Worm (Caenorhabditis elegans) whole organism, L4 larva: ENCODE data around the gene T07C12.10.

Experiments
- D1046.2 ChIP-seq: fragments of 200-800 bp; sonication (Bioruptor generic); IDR thresholded peaks from 2 replicates; pipeline ENCODE4 v1.3.6; 2022; ENCODE audit warnings: missing genetic modification characterization, missing compliant biosample characterization
- F37D6.2 ChIP-seq: sonication (generic microtip); optimal IDR thresholded peaks from 2 replicates; lab custom pipeline; 2016; ENCODE audit warnings: mild to moderate bottlenecking, missing genetic modification characterization, missing compliant biosample characterization
- F49E8.2 ChIP-seq: sonication (generic microtip); optimal IDR thresholded peaks from 2 replicates; lab custom pipeline; 2016; ENCODE audit warnings: missing compliant biosample characterization, mild to moderate bottlenecking, missing genetic modification characterization, borderline replicate concordance
- T20F7.1 ChIP-seq: fragments of 200-800 bp; sonication (Bioruptor generic); optimal IDR thresholded peaks from 2 replicates; lab custom pipeline; 2018; ENCODE audit warnings: mild to moderate bottlenecking, missing genetic modification characterization, missing compliant biosample characterization
- T26A8.4 ChIP-seq: fragments of 200-800 bp; sonication (Bioruptor generic); IDR thresholded peaks from 2 replicates; pipeline ENCODE4 v1.3.6; 2022; ENCODE audit warnings: missing genetic modification characterization, missing compliant biosample characterization
- Y48G9A.11 ChIP-seq: fragments of 200-800 bp; sonication (Bioruptor generic); IDR thresholded peaks from 2 replicates; pipeline ENCODE4 v1.3.6; 2022; ENCODE audit warnings: missing genetic modification reagents, missing genetic modification characterization, missing compliant biosample characterization
- Y5F2A.4 ChIP-seq: fragments of 200-800 bp; sonication (Bioruptor generic); optimal IDR thresholded peaks from 2 replicates; lab custom pipeline; 2018; ENCODE audit warnings: mild to moderate bottlenecking, missing genetic modification characterization, missing compliant biosample characterization
- Y75B8A.6 ChIP-seq: fragments of 200-800 bp; sonication (Bioruptor generic); IDR thresholded peaks from 2 replicates; pipeline ENCODE4 v1.3.6; 2022; ENCODE audit warnings: missing genetic modification reagents, missing genetic modification characterization, missing compliant biosample characterization
- aha-1 ChIP-seq: fragments of 150-350 bp; peaks from one replicate; lab custom pipeline; 2014; ENCODE audit warnings: missing biosample characterization, missing genetic modification characterization
- aly-2 ChIP-seq: sonication (generic microtip); optimal IDR thresholded peaks from 2 replicates; lab custom pipeline; 2018; ENCODE audit warnings: missing biosample characterization, missing genetic modification characterization
- ama-1 ChIP-seq: fragments of 150-350 bp; optimal IDR thresholded peaks from 2 replicates; lab custom pipeline; 2014; ENCODE audit warnings: inconsistent platforms, mixed read lengths
- ceh-20 ChIP-seq: fragments of 200-800 bp; sonication (Bioruptor generic); IDR thresholded peaks from 2 replicates; pipeline ENCODE4 v1.3.6; 2022; ENCODE audit warnings: missing genetic modification reagents, missing genetic modification characterization, missing compliant biosample characterization
- ceh-44 ChIP-seq: fragments of 200-800 bp; sonication (Bioruptor generic); IDR thresholded peaks from 2 replicates; pipeline ENCODE4 v1.3.6; 2022; ENCODE audit warnings: missing genetic modification reagents, missing genetic modification characterization, missing compliant biosample characterization
- ctbp-1 ChIP-seq: fragments of 200-800 bp; sonication (Bioruptor generic); IDR thresholded peaks from 2 replicates; pipeline ENCODE4 v1.3.6; 2022; ENCODE audit warnings: missing genetic modification reagents, missing genetic modification characterization, missing compliant biosample characterization
- daf-8 ChIP-seq: fragments of 200-800 bp; sonication (Bioruptor generic); IDR thresholded peaks from 2 replicates; pipeline ENCODE4 v1.3.6; 2022; ENCODE audit warnings: missing genetic modification characterization, missing compliant biosample characterization
- dmd-6 ChIP-seq: fragments of 200-800 bp; sonication (Bioruptor generic); IDR thresholded peaks from 2 replicates; pipeline ENCODE4 v1.3.6; 2022; ENCODE audit warnings: missing genetic modification reagents, missing genetic modification characterization, missing compliant biosample characterization
- hif-1 ChIP-seq, 2 experiments: sonication (generic microtip); optimal IDR thresholded peaks; 2 replicates each; lab custom pipeline; 2016 to 2017; ENCODE audit warnings: missing compliant biosample characterization in 2 of 2, missing genetic modification characterization in 2 of 2, missing genetic modification reagents in 2 of 2, missing genotype in 2 of 2, mild to moderate bottlenecking in 1 of 2
- hlh-11 ChIP-seq: fragments of 200-800 bp; sonication (Bioruptor generic); optimal IDR thresholded peaks from 2 replicates; lab custom pipeline; 2018; ENCODE audit warnings: mild to moderate bottlenecking, missing genetic modification characterization, missing compliant biosample characterization
- hlh-30 ChIP-seq: sonication (generic microtip); optimal IDR thresholded peaks from 2 replicates; lab custom pipeline; 2017; ENCODE audit warnings: antibody characterized with exemption, mild to moderate bottlenecking, missing genetic modification characterization, missing compliant biosample characterization; ENCODE audit not compliant: insufficient read depth
- jun-1 ChIP-seq: fragments of 150-350 bp; optimal IDR thresholded peaks from 2 replicates; lab custom pipeline; 2014; ENCODE audit warnings: missing biosample characterization, missing genetic modification reagents, missing genetic modification characterization
- lin-13 ChIP-seq: fragments of 150-350 bp; optimal IDR thresholded peaks from 2 replicates; lab custom pipeline; 2014; ENCODE audit warnings: missing biosample characterization, missing genetic modification reagents, missing genetic modification characterization
- lin-38 ChIP-seq: fragments of 200-800 bp; sonication (Bioruptor generic); IDR thresholded peaks from 2 replicates; pipeline ENCODE4 v1.3.6; 2022; ENCODE audit warnings: missing genetic modification reagents, missing genetic modification characterization, missing compliant biosample characterization
- mdl-1 ChIP-seq, 2 experiments: fragments of 150-350 bp in 1 of 2; sonication (generic microtip) in 1 of 2; optimal IDR thresholded peaks; 2 replicates each; lab custom pipeline; 2014 to 2017; ENCODE audit warnings: missing biosample characterization in 2 of 2, missing genetic modification characterization in 2 of 2
- mxl-2 ChIP-seq: fragments of 200-800 bp; sonication (Bioruptor generic); conservative IDR thresholded peaks from 2 replicates; pipeline ENCODE4 v1.3.6; 2022; ENCODE audit warnings: missing genetic modification reagents, missing genetic modification characterization, missing compliant biosample characterization
- mxl-3 ChIP-seq: fragments of 200-800 bp; sonication (Bioruptor generic); optimal IDR thresholded peaks from 2 replicates; lab custom pipeline; 2018; ENCODE audit warnings: mild to moderate bottlenecking, missing genetic modification characterization, missing compliant biosample characterization
- nhr-102 ChIP-seq: sonication (generic microtip); optimal IDR thresholded peaks from 2 replicates; lab custom pipeline; 2016; ENCODE audit warnings: mild to moderate bottlenecking, missing genetic modification characterization, moderate library complexity, missing compliant biosample characterization
- nhr-11 ChIP-seq: fragments of 150-350 bp; optimal IDR thresholded peaks from 2 replicates; lab custom pipeline; 2014; ENCODE audit warnings: missing biosample characterization, missing genetic modification characterization
- nhr-25 ChIP-seq: sonication (generic microtip); optimal IDR thresholded peaks from 2 replicates; lab custom pipeline; 2017; ENCODE audit warnings: missing genetic modification characterization, mild to moderate bottlenecking, missing compliant biosample characterization, antibody characterized with exemption, moderate library complexity, borderline replicate concordance; ENCODE audit not compliant: insufficient read depth
- nhr-28 ChIP-seq: fragments of 150-350 bp; optimal IDR thresholded peaks from 2 replicates; lab custom pipeline; 2014; ENCODE audit warnings: missing biosample characterization, missing genetic modification characterization
- nhr-48 ChIP-seq: sonication (generic microtip); optimal IDR thresholded peaks from 2 replicates; lab custom pipeline; 2016; ENCODE audit warnings: mild to moderate bottlenecking, missing genetic modification characterization, missing compliant biosample characterization
- nhr-76 ChIP-seq: fragments of 150-350 bp; optimal IDR thresholded peaks from 2 replicates; lab custom pipeline; 2014; ENCODE audit warnings: missing biosample characterization, missing genetic modification characterization
- pha-4 ChIP-seq, 2 experiments: fragments of 150-350 bp in 1 of 2; fragments of 200-800 bp in 1 of 2; sonication (Bioruptor generic) in 1 of 2; IDR thresholded peaks in 1 of 2; optimal IDR thresholded peaks in 1 of 2; 2 replicates each; pipeline versions ENCODE4 v1.3.6 to Lab custom; 2014 to 2022; ENCODE audit warnings: missing genetic modification characterization in 2 of 2, missing genetic modification reagents in 2 of 2, missing biosample characterization in 1 of 2, missing compliant biosample characterization in 1 of 2
- saeg-2 ChIP-seq: fragments of 200-800 bp; sonication (Bioruptor generic); IDR thresholded peaks from 2 replicates; pipeline ENCODE4 v1.3.6; 2022; ENCODE audit warnings: missing genetic modification reagents, missing genetic modification characterization, missing compliant biosample characterization
- skn-1 ChIP-seq: fragments of 150-350 bp; optimal IDR thresholded peaks from 2 replicates; lab custom pipeline; 2014; ENCODE audit warnings: missing biosample characterization, missing genetic modification characterization
- snpc-1.2 ChIP-seq: fragments of 200-800 bp; sonication (Bioruptor generic); IDR thresholded peaks from 2 replicates; pipeline ENCODE4 v1.3.6; 2022; ENCODE audit warnings: missing genetic modification reagents, missing genetic modification characterization, missing compliant biosample characterization
- tra-1 ChIP-seq: fragments of 200-800 bp; sonication (Bioruptor generic); IDR thresholded peaks from 2 replicates; pipeline ENCODE4 v1.3.6; 2022; ENCODE audit warnings: missing genetic modification reagents, missing genetic modification characterization, missing compliant biosample characterization
- unc-39 ChIP-seq: sonication (generic microtip); optimal IDR thresholded peaks from 2 replicates; lab custom pipeline; 2017; ENCODE audit warnings: missing biosample characterization, missing genetic modification characterization
- unc-62 ChIP-seq, 3 experiments: fragments of 150-350 bp in 1 of 3; sonication (generic microtip); optimal IDR thresholded peaks in 2 of 3; peaks in 1 of 3; 1 replicate in 1 of 3; 2 replicates in 2 of 3; lab custom pipeline; 2014 to 2017; ENCODE audit warnings: missing biosample characterization in 3 of 3, missing genetic modification characterization in 3 of 3, missing genetic modification reagents in 3 of 3, missing genotype in 1 of 3
- zag-1 ChIP-seq: fragments of 150-350 bp; optimal IDR thresholded peaks from 2 replicates; lab custom pipeline; 2014; ENCODE audit warnings: missing biosample characterization, missing genetic modification characterization

T07C12.10 gene

ce11 chrV:10003315-10003969 lies 43.2 kb upstream of the T07C12.10 start (continued):
- TF ChIP-seq hif-1 (tag; optimal IDR thresholded peaks at IDR 0.05; lab: Kevin White, UChicago) (peak in 1 of 2 experiments; percentile 62), mdl-1 (tag; optimal IDR thresholded peaks at IDR 0.05; lab: Kevin White, UChicago) (peak in 1 of 2 experiments; percentile 41), nhr-102 (peak; percentile 18), Y5F2A.4 (GFP tag; lab: Kevin White, UChicago) (no peak), F49E8.2 (no peak), lin-13 (GFP tag; lab: Kevin White, UChicago) (peak; percentile 8), ama-1 (lab: Kevin White, UChicago) (no peak), hlh-30 (tag; lab: Kevin White, UChicago) (peak; percentile 31), T20F7.1 (peak; percentile 56), hlh-11 (tag; lab: Kevin White, UChicago) (peak; percentile 75), dmd-6 (GFP tag; lab: Robert Waterston, UW) (peak; percentile 72)

DNA sequence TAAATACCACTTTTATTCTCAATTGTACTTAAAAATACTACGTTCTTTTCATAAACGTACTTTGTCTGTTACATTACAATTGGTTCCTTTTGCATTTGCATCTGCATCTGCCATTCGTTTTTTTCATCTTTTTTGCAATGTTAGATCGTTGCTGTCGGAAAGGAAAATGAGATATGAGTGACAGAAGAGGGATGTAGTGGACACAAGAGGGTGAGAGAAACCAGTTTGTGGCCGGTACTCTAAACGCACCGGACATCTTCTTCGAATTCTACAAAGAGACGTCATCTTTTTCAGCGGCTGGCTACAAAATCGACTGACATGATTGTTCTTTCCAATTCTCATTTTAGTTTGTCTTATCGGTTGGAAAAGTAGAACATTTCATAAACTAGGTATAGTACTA lies 42.4 kb upstream of the T07C12.10 start:
- TF ChIP-seq aha-1: peak; percentile 48
- no peak for TF ChIP-seq D1046.2 (GFP tag; lab: Robert Waterston, UW)
- TF ChIP-seq Y48G9A.11: no peak
- peak in 1 of 2 experiments; percentile 41 for TF ChIP-seq mdl-1 (tag; optimal IDR thresholded peaks at IDR 0.05; lab: Kevin White, UChicago)
- TF ChIP-seq ceh-20 (GFP tag; lab: Robert Waterston, UW): no peak
- peak; percentile 89 for TF ChIP-seq nhr-28 (tag; lab: Kevin White, UChicago)
- TF ChIP-seq zag-1 (tag; lab: Kevin White, UChicago): no peak
- TF ChIP-seq T26A8.4 (GFP tag; lab: Robert Waterston, UW): no peak
- peak; percentile 66 for TF ChIP-seq nhr-48 (tag; lab: Kevin White, UChicago)
- TF ChIP-seq ctbp-1 (GFP tag; lab: Robert Waterston, UW): no peak
- no peak for TF ChIP-seq tra-1 (GFP tag; lab: Robert Waterston, UW)
- peak; percentile 17 for TF ChIP-seq mxl-3 (GFP tag; lab: Kevin White, UChicago)
- no peak for TF ChIP-seq F37D6.2
- TF ChIP-seq unc-62 (GFP tag; optimal IDR thresholded peaks at IDR 0.05 in 1 of 2; lab: Kevin White, UChicago): peak in 1 of 2 experiments; percentile 98
- TF ChIP-seq unc-62 (tag; optimal IDR thresholded peaks at IDR 0.05; lab: Kevin White, UChicago): no peak

ce11 chrV:10000760-10001159 lies 40.5 kb upstream of the T07C12.10 start, which contains the start of gene K08H10.10:
Gene K08H10.10, plus strand, starts transcription at chrV:10001060.
- no peak for TF ChIP-seq Y48G9A.11
- no peak for TF ChIP-seq Y75B8A.6 (GFP tag; lab: Robert Waterston, UW)
- TF ChIP-seq daf-8 (GFP tag; lab: Robert Waterston, UW): no peak
- no peak for TF ChIP-seq unc-39 (tag; lab: Kevin White, UChicago)
- no peak for TF ChIP-seq snpc-1.2 (GFP tag; lab: Robert Waterston, UW)
- TF ChIP-seq lin-38 (GFP tag; lab: Robert Waterston, UW): no peak
- TF ChIP-seq jun-1 (tag; lab: Kevin White, UChicago): no peak
- TF ChIP-seq nhr-11 (tag; lab: Kevin White, UChicago): no peak
- TF ChIP-seq mxl-2: no peak
- no peak for TF ChIP-seq aly-2 (tag; lab: Kevin White, UChicago)
- TF ChIP-seq nhr-76 (tag; lab: Kevin White, UChicago): no peak
- TF ChIP-seq pha-4 (GFP tag; IDR thresholded peaks at IDR 0.05; lab: Robert Waterston, UW): no peak
- no peak for TF ChIP-seq pha-4 (tag; optimal IDR thresholded peaks at IDR 0.05; lab: Kevin White, UChicago)
- no peak for TF ChIP-seq skn-1 (tag; lab: Kevin White, UChicago)
- TF ChIP-seq saeg-2 (GFP tag; lab: Robert Waterston, UW): no peak
- no peak for TF ChIP-seq nhr-25
- no peak for TF ChIP-seq ceh-44
